Fruit fly (Drosophila melanogaster) whole organism, embryonic: Measurements from ENCODE around the gene CG11672.

Experiments used
- Abd-B ChIP-seq: fragments of 200-800 bp; sonication (Bioruptor generic); optimal IDR thresholded peaks from 2 replicates; lab custom pipeline; 2018; ENCODE audit warnings: missing biosample characterization, mild to moderate bottlenecking, missing genetic modification characterization, moderate library complexity
- Asciz ChIP-seq: fragments of 200-800 bp; sonication (Bioruptor generic); optimal IDR thresholded peaks from 2 replicates; lab custom pipeline; 2017; ENCODE audit warnings: missing biosample characterization, mild to moderate bottlenecking, missing genetic modification characterization, missing genetic modification reagents
- CG10366 ChIP-seq: fragments of 200-800 bp; sonication (Bioruptor generic); IDR thresholded peaks from 2 replicates; pipeline ENCODE4 v1.3.6; 2022; ENCODE audit warnings: missing biosample characterization, missing genetic modification characterization
- CG10431 ChIP-seq: fragments of 200-800 bp; sonication (Bioruptor generic); optimal IDR thresholded peaks from 3 replicates; lab custom pipeline; 2018; ENCODE audit warnings: missing biosample characterization, mild to moderate bottlenecking, missing genetic modification characterization
- CG1603 ChIP-seq: fragments of 200-800 bp; sonication (Bioruptor generic); optimal IDR thresholded peaks from 2 replicates; lab custom pipeline; 2019; ENCODE audit warnings: missing biosample characterization, mild to moderate bottlenecking, missing genetic modification characterization, moderate library complexity
- CG1647 ChIP-seq: fragments of 200-800 bp; sonication (Bioruptor generic); optimal IDR thresholded peaks from 3 replicates; lab custom pipeline; 2016; ENCODE audit warnings: missing biosample characterization, missing genetic modification characterization
- CG17186 ChIP-seq: fragments of 200-800 bp; sonication (Bioruptor generic); optimal IDR thresholded peaks from 3 replicates; lab custom pipeline; 2017; ENCODE audit warnings: missing biosample characterization, missing genetic modification reagents, missing genetic modification characterization
- CG17361 ChIP-seq: fragments of 200-800 bp; sonication (Bioruptor generic); IDR thresholded peaks from 3 replicates; pipeline ENCODE4 v1.3.6; 2022; ENCODE audit warnings: missing biosample characterization, missing genetic modification characterization
- CG17568 ChIP-seq: fragments of 200-800 bp; sonication (Bioruptor generic); optimal IDR thresholded peaks from 2 replicates; lab custom pipeline; 2018; ENCODE audit warnings: missing biosample characterization, mild to moderate bottlenecking, missing genetic modification characterization, moderate library complexity
- CG2120 ChIP-seq: fragments of 200-800 bp; sonication (Bioruptor generic); optimal IDR thresholded peaks from 3 replicates; lab custom pipeline; 2016; ENCODE audit warnings: missing biosample characterization, missing genetic modification characterization
- CG2712 ChIP-seq: fragments of 200-800 bp; optimal IDR thresholded peaks from 3 replicates; lab custom pipeline; 2019; ENCODE audit warnings: missing biosample characterization, mild to moderate bottlenecking, missing genetic modification characterization, moderate library complexity
- CG2875 ChIP-seq: fragments of 200-800 bp; sonication (Bioruptor generic); optimal IDR thresholded peaks from 2 replicates; lab custom pipeline; 2017; ENCODE audit warnings: missing biosample characterization, mild to moderate bottlenecking, missing genetic modification characterization, missing genetic modification reagents
- CG30403 ChIP-seq: fragments of 200-800 bp; sonication (Bioruptor generic); optimal IDR thresholded peaks from 3 replicates; lab custom pipeline; 2016; ENCODE audit warnings: missing biosample characterization, missing genetic modification characterization
- CG32767 ChIP-seq: fragments of 200-800 bp; sonication (Bioruptor generic); IDR thresholded peaks from 2 replicates; pipeline ENCODE4 v1.3.6; 2022; ENCODE audit warnings: missing biosample characterization, missing genetic modification characterization
- CG3847 ChIP-seq: fragments of 200-800 bp; sonication (Bioruptor generic); IDR thresholded peaks from 2 replicates; pipeline ENCODE4 v1.3.6; 2022; ENCODE audit warnings: missing biosample characterization, missing genetic modification characterization
- CG4360 ChIP-seq: fragments of 200-800 bp; sonication (Bioruptor generic); IDR thresholded peaks from 2 replicates; pipeline ENCODE4 v1.3.6; 2022; ENCODE audit warnings: missing biosample characterization, missing genetic modification characterization
- CG4820 ChIP-seq: fragments of 200-800 bp; sonication (Bioruptor generic); optimal IDR thresholded peaks from 3 replicates; lab custom pipeline; 2016; ENCODE audit warnings: missing biosample characterization, missing genetic modification characterization
- CG8089 ChIP-seq: fragments of 200-800 bp; sonication (Bioruptor generic); optimal IDR thresholded peaks from 3 replicates; lab custom pipeline; 2016; ENCODE audit warnings: missing biosample characterization, missing genetic modification characterization
- CG8290 ChIP-seq, 3 experiments: fragments of 200-800 bp; sonication (Bioruptor generic); optimal IDR thresholded peaks; 2 replicates each; lab custom pipeline; 2016 to 2019; ENCODE audit warnings: missing biosample characterization in 3 of 3, missing genetic modification characterization in 3 of 3, mild to moderate bottlenecking in 2 of 3, moderate library complexity in 1 of 3
- CG9817 ChIP-seq: fragments of 200-800 bp; sonication (Bioruptor generic); optimal IDR thresholded peaks from 2 replicates; lab custom pipeline; 2018; ENCODE audit warnings: missing biosample characterization, mild to moderate bottlenecking, missing genetic modification characterization, moderate library complexity
- CG9876 ChIP-seq: fragments of 200-800 bp; sonication (Bioruptor generic); optimal IDR thresholded peaks from 2 replicates; lab custom pipeline; 2016; ENCODE audit warnings: missing biosample characterization, missing genetic modification characterization
- Dbx ChIP-seq: fragments of 200-800 bp; sonication (Bioruptor generic); IDR thresholded peaks from 3 replicates; pipeline ENCODE4 v1.3.6; 2022; ENCODE audit warnings: missing biosample characterization, missing genetic modification characterization
- Dip2 ChIP-seq: fragments of 200-800 bp; sonication (Bioruptor generic); IDR thresholded peaks from 2 replicates; pipeline ENCODE4 v1.3.6; 2022; ENCODE audit warnings: missing biosample characterization, missing genetic modification characterization
- Hsf ChIP-seq: fragments of 200-800 bp; sonication (Bioruptor generic); optimal IDR thresholded peaks from 3 replicates; lab custom pipeline; 2016; ENCODE audit warnings: missing biosample characterization, missing genetic modification characterization
- Jarid2 ChIP-seq: fragments of 200-800 bp; sonication (Bioruptor generic); optimal IDR thresholded peaks from 3 replicates; lab custom pipeline; 2017; ENCODE audit warnings: mild to moderate bottlenecking, missing biosample characterization, missing genetic modification reagents, missing genetic modification characterization
- PHDP ChIP-seq: fragments of 200-800 bp; sonication (Bioruptor generic); optimal IDR thresholded peaks from 3 replicates; lab custom pipeline; 2018; ENCODE audit warnings: missing biosample characterization, mild to moderate bottlenecking, missing genetic modification characterization, moderate library complexity
- Ptx1 ChIP-seq: fragments of 200-800 bp; sonication (Bioruptor generic); IDR thresholded peaks from 2 replicates; pipeline ENCODE4 v1.3.6; 2022; ENCODE audit warnings: missing biosample characterization, missing genetic modification characterization
- Spps ChIP-seq: fragments of 200-800 bp; sonication (Bioruptor generic); optimal IDR thresholded peaks from 2 replicates; lab custom pipeline; 2018; ENCODE audit warnings: missing biosample characterization, mild to moderate bottlenecking, missing genetic modification characterization
- Trl ChIP-seq, 3 experiments: fragments of >200 bp in 2 of 3; fragments of 200-800 bp in 1 of 3; sonication (Bioruptor generic) in 1 of 3; optimal IDR thresholded peaks; 2 replicates in 1 of 3; 3 replicates in 2 of 3; lab custom pipeline; 2016 to 2017; ENCODE audit warnings: missing biosample characterization in 1 of 3, missing genetic modification characterization in 1 of 3
- ato ChIP-seq: fragments of 200-800 bp; sonication (Bioruptor generic); IDR thresholded peaks from 2 replicates; pipeline ENCODE4 v1.3.6; 2022; ENCODE audit warnings: missing biosample characterization, missing genetic modification characterization; ENCODE audit not compliant: partially characterized antibody
- bigmax ChIP-seq: fragments of 200-800 bp; sonication (Bioruptor generic); optimal IDR thresholded peaks from 2 replicates; lab custom pipeline; 2018; ENCODE audit warnings: missing biosample characterization, mild to moderate bottlenecking, missing genetic modification characterization
- chif ChIP-seq, 2 experiments: fragments of 200-800 bp; sonication (Bioruptor generic); optimal IDR thresholded peaks; 3 replicates each; lab custom pipeline; 2016; ENCODE audit warnings: missing biosample characterization in 2 of 2, missing genetic modification characterization in 2 of 2
- disco-r ChIP-seq: fragments of 200-800 bp; sonication (Bioruptor generic); optimal IDR thresholded peaks from 2 replicates; lab custom pipeline; 2016; ENCODE audit warnings: missing biosample characterization, missing genetic modification characterization
- eyg ChIP-seq: fragments of 200-800 bp; sonication (Bioruptor generic); optimal IDR thresholded peaks from 3 replicates; lab custom pipeline; 2016; ENCODE audit warnings: missing biosample characterization, missing genetic modification characterization
- fd102C ChIP-seq: fragments of 200-800 bp; sonication (Bioruptor generic); optimal IDR thresholded peaks from 2 replicates; lab custom pipeline; 2018; ENCODE audit warnings: missing biosample characterization, mild to moderate bottlenecking, missing genetic modification characterization, moderate library complexity
- fru ChIP-seq: fragments of >200 bp; optimal IDR thresholded peaks from 2 replicates; lab custom pipeline; 2017
- gem ChIP-seq: fragments of 200-800 bp; sonication (Bioruptor generic); optimal IDR thresholded peaks from 2 replicates; lab custom pipeline; 2019; ENCODE audit warnings: missing biosample characterization, mild to moderate bottlenecking, missing genetic modification characterization, moderate library complexity
- grau ChIP-seq: fragments of 200-800 bp; optimal IDR thresholded peaks from 3 replicates; lab custom pipeline; 2019; ENCODE audit warnings: missing biosample characterization, mild to moderate bottlenecking, missing genetic modification characterization, moderate library complexity
- her ChIP-seq: fragments of 200-800 bp; sonication (Bioruptor generic); optimal IDR thresholded peaks from 2 replicates; lab custom pipeline; 2016; ENCODE audit warnings: missing biosample characterization, missing genetic modification characterization
- hth ChIP-seq: fragments of >200 bp; optimal IDR thresholded peaks from 2 replicates; lab custom pipeline; 2017; ENCODE audit warnings: inconsistent platforms
- inv ChIP-seq: fragments of 200-800 bp; sonication (Bioruptor generic); IDR thresholded peaks from 2 replicates; pipeline ENCODE4 v1.3.6; 2022; ENCODE audit warnings: missing biosample characterization, missing genetic modification characterization; ENCODE audit not compliant: partially characterized antibody
- jing ChIP-seq: fragments of 200-800 bp; sonication (Bioruptor generic); optimal IDR thresholded peaks from 2 replicates; lab custom pipeline; 2018; ENCODE audit warnings: missing biosample characterization, mild to moderate bottlenecking, missing genetic modification characterization
- nom ChIP-seq: fragments of 200-800 bp; sonication (Bioruptor generic); optimal IDR thresholded peaks from 2 replicates; lab custom pipeline; 2017; ENCODE audit warnings: missing biosample characterization, missing genetic modification characterization, mild to moderate bottlenecking, moderate library complexity, missing genetic modification reagents
- psq ChIP-seq: fragments of 200-800 bp; sonication (Bioruptor generic); optimal IDR thresholded peaks from 2 replicates; lab custom pipeline; 2017; ENCODE audit warnings: missing biosample characterization, missing genetic modification characterization
- ro ChIP-seq: fragments of 200-800 bp; sonication (Bioruptor generic); IDR thresholded peaks from 2 replicates; pipeline ENCODE4 v1.3.6; 2022; ENCODE audit warnings: missing biosample characterization, missing genetic modification characterization
- salm ChIP-seq: fragments of 200-800 bp; sonication (Bioruptor generic); optimal IDR thresholded peaks from 2 replicates; lab custom pipeline; 2018; ENCODE audit warnings: missing biosample characterization, mild to moderate bottlenecking, missing genetic modification characterization
- sens ChIP-seq: fragments of 200-800 bp; sonication (Bioruptor generic); peaks from one replicate; lab custom pipeline; 2016; ENCODE audit warnings: missing biosample characterization, missing genetic modification characterization
- slp2 ChIP-seq: fragments of 200-800 bp; sonication (Bioruptor generic); optimal IDR thresholded peaks from 2 replicates; lab custom pipeline; 2016; ENCODE audit warnings: missing biosample characterization, missing genetic modification characterization
- stwl ChIP-seq: fragments of 200-800 bp; sonication (Bioruptor generic); optimal IDR thresholded peaks from 3 replicates; lab custom pipeline; 2018; ENCODE audit warnings: missing biosample characterization, mild to moderate bottlenecking, missing genetic modification characterization, moderate library complexity
- unpg ChIP-seq: fragments of 200-800 bp; sonication (Bioruptor generic); optimal IDR thresholded peaks from 3 replicates; lab custom pipeline; 2018; ENCODE audit warnings: missing biosample characterization, mild to moderate bottlenecking, missing genetic modification characterization, moderate library complexity
- wor ChIP-seq: fragments of 200-800 bp; sonication (Bioruptor generic); IDR thresholded peaks from 2 replicates; pipeline ENCODE4 v1.3.6; 2022; ENCODE audit warnings: missing biosample characterization, missing genetic modification characterization

The CG11672 gene

DNA sequence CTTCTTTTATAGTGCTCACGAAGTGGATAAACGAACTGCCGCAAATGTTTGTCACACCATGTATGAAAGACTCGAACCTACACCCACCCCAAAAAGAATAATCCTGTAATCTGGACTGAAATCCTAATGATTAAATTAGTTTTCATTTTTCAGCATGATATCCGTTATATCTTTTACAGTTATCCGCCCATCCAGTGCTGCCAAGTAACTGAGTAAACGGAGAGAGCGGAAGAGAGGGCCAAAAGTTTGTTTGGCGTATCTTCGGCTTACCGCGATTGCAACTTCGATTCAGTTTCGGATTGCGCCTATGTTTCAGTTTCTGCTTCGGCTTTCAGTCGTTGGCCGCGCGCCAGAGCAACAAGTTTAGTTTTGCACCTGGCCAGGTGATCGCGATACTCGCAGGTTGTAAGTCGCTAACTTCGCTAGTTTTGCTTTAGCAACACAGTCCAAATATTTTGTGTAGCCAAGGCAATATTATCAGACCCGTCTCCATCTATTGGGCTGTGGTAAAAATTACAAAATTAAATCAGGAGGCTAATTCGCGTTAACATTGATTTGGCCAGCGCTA, 40.1 kb downstream of the CG11672 start, which contains the start of gene mtg (continued):
- TF ChIP-seq hth (no peak), PHDP (no peak), CG10366 (GFP tag; lab: Robert Waterston, UW) (no peak), Spps (tag; lab: Kevin White, UChicago) (no peak), CG30403 (GFP tag; lab: Kevin White, UChicago) (no peak), jing (GFP tag; lab: Kevin White, UChicago) (no peak), bigmax (GFP tag; lab: Kevin White, UChicago) (no peak), ro (GFP tag; lab: Robert Waterston, UW) (no peak), grau (no peak), CG17186 (GFP tag; lab: Kevin White, UChicago) (no peak), CG2712 (tag; lab: Kevin White, UChicago) (no peak), CG8290 (GFP tag; optimal IDR thresholded peaks at IDR 0.05; lab: Kevin White, UChicago) (no peak), CG8290 (tag; optimal IDR thresholded peaks at IDR 0.05; lab: Kevin White, UChicago) (peak in 1 of 2 experiments; percentile 15), CG8089 (GFP tag; lab: Kevin White, UChicago) (no peak), unpg (GFP tag; lab: Kevin White, UChicago) (no peak), CG9876 (no peak), CG17361 (no peak), CG4820 (GFP tag; lab: Kevin White, UChicago) (no peak), ato (GFP tag; lab: Robert Waterston, UW) (no peak; the same call in 1 of the 2 replicates), CG32767 (GFP tag; lab: Robert Waterston, UW) (no peak), disco-r (no peak), Hsf (GFP tag; lab: Kevin White, UChicago) (no peak), chif (GFP tag; optimal IDR thresholded peaks at IDR 0.05; lab: Kevin White, UChicago) (no peak), CG1603 (tag; lab: Kevin White, UChicago) (no peak), wor (no peak), CG10431 (GFP tag; lab: Kevin White, UChicago) (no peak), psq (GFP tag; lab: Kevin White, UChicago) (no peak), stwl (tag; lab: Kevin White, UChicago) (no peak), CG2120 (GFP tag; lab: Kevin White, UChicago) (no peak), fd102C (no peak), Asciz (no peak), inv (GFP tag; lab: Robert Waterston, UW) (no peak), Dip2 (GFP tag; lab: Robert Waterston, UW) (no peak), sens (GFP tag; lab: Kevin White, UChicago) (peak; percentile 16), slp2 (GFP tag; lab: Kevin White, UChicago) (no peak), Ptx1 (GFP tag; lab: Robert Waterston, UW) (no peak), CG3847 (no peak), gem (tag; lab: Kevin White, UChicago) (no peak), nom (GFP tag; lab: Kevin White, UChicago) (no peak), CG17568 (GFP tag; lab: Kevin White, UChicago) (no peak), CG1647 (GFP tag; lab: Kevin White, UChicago) (no peak), CG4360 (GFP tag; lab: Robert Waterston, UW) (no peak), her (GFP tag; lab: Kevin White, UChicago) (no peak), CG9817 (tag; lab: Kevin White, UChicago) (no peak), eyg (no peak), Jarid2 (peak; percentile 65), CG2875 (GFP tag; lab: Kevin White, UChicago) (no peak), Dbx (GFP tag; lab: Robert Waterston, UW) (no peak), Abd-B (GFP tag; lab: Kevin White, UChicago) (no peak), salm (no peak), fru (no peak), Trl (optimal IDR thresholded peaks at IDR 0.05; lab: Kevin White, UChicago) (peak in 1 of 2 experiments; percentile 20), Trl (GFP tag; optimal IDR thresholded peaks at IDR 0.05; lab: Kevin White, UChicago) (no peak)
